Fruit fly (Drosophila melanogaster) whole organism, larva: ENCODE data around the gene ema.

Experiments used
- noc ChIP-seq: fragments of 200-800 bp; sonication (Bioruptor generic); optimal IDR thresholded peaks from 3 replicates; lab custom pipeline; 2019; ENCODE audit warnings: missing biosample characterization, mild to moderate bottlenecking, missing genetic modification characterization, moderate library complexity

Gene ema

dm6 chr3R:16449187-16449973 is 7.9 kb upstream of the ema start:
- TF ChIP-seq noc (tag; lab: Kevin White, UChicago) = peak; percentile 84

dm6 chr3R:16448378-16449134 is 7.1 kb upstream of the ema start:
- TF ChIP-seq noc (tag; lab: Kevin White, UChicago) = peak; percentile 80

- no peak for TF ChIP-seq noc (tag; lab: Kevin White, UChicago)
Observed at dm6 chr3R:16447448-16448045, 6.1 kb upstream of the ema start.

dm6 chr3R:16446836-16447235 is 5.4 kb upstream of the ema start:
- TF ChIP-seq noc (tag; lab: Kevin White, UChicago) = peak; percentile 7

dm6 chr3R:16442937-16443336 is 1.5 kb upstream of the ema start, which contains the start of the genes Ttc1 and CG14882:
TSS of gene Ttc1 (minus strand) at chr3R:16443007.
TSS of gene CG14882 (plus strand) at chr3R:16443207.
- TF ChIP-seq noc (tag; lab: Kevin White, UChicago) = peak; percentile 86

- no peak for TF ChIP-seq noc (tag; lab: Kevin White, UChicago)
Observed at dm6 chr3R:16436374-16437037, 5.0 kb downstream of the ema start, which contains the start of gene mRpS33. TSS of gene mRpS33 (minus strand) at chr3R:16436597.

- no peak for TF ChIP-seq noc (tag; lab: Kevin White, UChicago)
Observed at dm6 chr3R:16434599-16434998, 6.9 kb downstream of the ema start, which contains the start of gene CG14881. TSS of gene CG14881 (plus strand) at chr3R:16434899.

- peak; percentile 85 for TF ChIP-seq noc (tag; lab: Kevin White, UChicago)
Observed at dm6 chr3R:16432665-16433065, 8.8 kb downstream of the ema start, which contains the start of gene Fntb. TSS of gene Fntb (plus strand) at chr3R:16432998.

- no peak for TF ChIP-seq noc (tag; lab: Kevin White, UChicago)
Observed at dm6 chr3R:16431707-16432106, 9.8 kb downstream of the ema start.

- TF ChIP-seq noc (tag; lab: Kevin White, UChicago) = no peak
Observed at dm6 chr3R:16430381-16430780, 11.1 kb downstream of the ema start, which contains the start of gene CG31279. TSS of gene CG31279 (plus strand) at chr3R:16430681.

dm6 chr3R:16427520-16427919 is 13.9 kb downstream of the ema start:
- no peak for TF ChIP-seq noc (tag; lab: Kevin White, UChicago)

dm6 chr3R:16423323-16423722 is 18.1 kb downstream of the ema start:
- TF ChIP-seq noc (tag; lab: Kevin White, UChicago) = no peak

- no peak for TF ChIP-seq noc (tag; lab: Kevin White, UChicago)
Observed at dm6 chr3R:16416508-16416907, 25.0 kb downstream of the ema start.

dm6 chr3R:16413734-16414133 is 27.7 kb downstream of the ema start:
- no peak for TF ChIP-seq noc (tag; lab: Kevin White, UChicago)

- TF ChIP-seq noc (tag; lab: Kevin White, UChicago) = no peak
Observed at dm6 chr3R:16410706-16411105, 30.8 kb downstream of the ema start.
